Worm (Caenorhabditis elegans) whole organism, late embryonic: ENCODE results near the gene lis-1.

Source experiments
- K09A11.1 ChIP-seq: sonication (generic microtip); optimal IDR thresholded peaks from 2 replicates; lab custom pipeline; 2017; ENCODE audit warnings: antibody characterized with exemption, mild to moderate bottlenecking, missing genetic modification characterization, missing compliant biosample characterization; ENCODE audit not compliant: insufficient read depth
- ceh-14 ChIP-seq: sonication (generic microtip); optimal IDR thresholded peaks from 2 replicates; lab custom pipeline; 2016; ENCODE audit warnings: missing genotype, missing genetic modification characterization, missing compliant biosample characterization
- ceh-19 ChIP-seq: fragments of 200-800 bp; sonication (Bioruptor generic); optimal IDR thresholded peaks from 2 replicates; lab custom pipeline; 2018; ENCODE audit warnings: mild to moderate bottlenecking, missing genetic modification characterization, missing compliant biosample characterization
- ceh-2 ChIP-seq: sonication (generic microtip); optimal IDR thresholded peaks from 2 replicates; lab custom pipeline; 2016; ENCODE audit warnings: missing genotype, missing genetic modification characterization, missing compliant biosample characterization
- ceh-22 ChIP-seq: sonication (generic microtip); optimal IDR thresholded peaks from 2 replicates; lab custom pipeline; 2017; ENCODE audit warnings: missing biosample characterization, missing genetic modification characterization
- ceh-24 ChIP-seq: sonication (generic microtip); optimal IDR thresholded peaks from 2 replicates; lab custom pipeline; 2016; ENCODE audit warnings: mild to moderate bottlenecking, missing genetic modification characterization, missing compliant biosample characterization
- ceh-30 ChIP-seq: fragments of 150-350 bp; optimal IDR thresholded peaks from 2 replicates; lab custom pipeline; 2014; ENCODE audit warnings: missing biosample characterization, missing genetic modification characterization
- ceh-6 ChIP-seq: fragments of 200-800 bp; sonication (Bioruptor generic); optimal IDR thresholded peaks from 2 replicates; lab custom pipeline; 2018; ENCODE audit warnings: mild to moderate bottlenecking, missing genetic modification characterization, missing compliant biosample characterization
- ceh-9 ChIP-seq: sonication (generic microtip); optimal IDR thresholded peaks from 2 replicates; lab custom pipeline; 2016; ENCODE audit warnings: mild to moderate bottlenecking, missing genetic modification characterization, inconsistent platforms, missing compliant biosample characterization
- elt-2 ChIP-seq: sonication (generic microtip); optimal IDR thresholded peaks from 2 replicates; lab custom pipeline; 2016; ENCODE audit warnings: missing genetic modification reagents, missing genetic modification characterization, missing compliant biosample characterization
- elt-4 ChIP-seq: sonication (generic microtip); optimal IDR thresholded peaks from 2 replicates; lab custom pipeline; 2016; ENCODE audit warnings: missing genetic modification characterization, missing compliant biosample characterization
- ets-4 ChIP-seq: sonication (generic microtip); optimal IDR thresholded peaks from 2 replicates; lab custom pipeline; 2016; ENCODE audit warnings: missing genetic modification characterization, missing compliant biosample characterization
- eyg-1 ChIP-seq: sonication (generic microtip); optimal IDR thresholded peaks from 2 replicates; lab custom pipeline; 2016; ENCODE audit warnings: missing genotype, missing genetic modification characterization, missing compliant biosample characterization
- fkh-10 ChIP-seq: fragments of 150-350 bp; optimal IDR thresholded peaks from 2 replicates; lab custom pipeline; 2014; ENCODE audit warnings: missing biosample characterization, missing genetic modification reagents, missing genetic modification characterization
- fkh-6 ChIP-seq: sonication (generic microtip); optimal IDR thresholded peaks from 2 replicates; lab custom pipeline; 2016; ENCODE audit warnings: missing genetic modification characterization, missing compliant biosample characterization
- gmeb-2 ChIP-seq: sonication (generic microtip); optimal IDR thresholded peaks from 2 replicates; lab custom pipeline; 2016; ENCODE audit warnings: missing genetic modification characterization, inconsistent platforms, missing compliant biosample characterization
- hlh-6 ChIP-seq: sonication (generic microtip); optimal IDR thresholded peaks from 2 replicates; lab custom pipeline; 2016; ENCODE audit warnings: missing genotype, missing genetic modification characterization, missing compliant biosample characterization
- hlh-8 ChIP-seq: sonication (generic microtip); optimal IDR thresholded peaks from 2 replicates; lab custom pipeline; 2016; ENCODE audit warnings: missing genotype, missing genetic modification characterization, missing compliant biosample characterization
- lin-11 ChIP-seq: fragments of 200-800 bp; sonication (Bioruptor generic); optimal IDR thresholded peaks from 2 replicates; lab custom pipeline; 2018; ENCODE audit warnings: mild to moderate bottlenecking, missing genetic modification characterization, missing compliant biosample characterization
- mec-3 ChIP-seq: sonication (generic microtip); optimal IDR thresholded peaks from 2 replicates; lab custom pipeline; 2016; ENCODE audit warnings: borderline replicate concordance, missing genetic modification characterization, missing compliant biosample characterization
- nhr-232 ChIP-seq: sonication (generic microtip); optimal IDR thresholded peaks from 2 replicates; lab custom pipeline; 2016; ENCODE audit warnings: missing genetic modification characterization, missing compliant biosample characterization
- npax-4 ChIP-seq: sonication (generic microtip); optimal IDR thresholded peaks from 2 replicates; lab custom pipeline; 2016; ENCODE audit warnings: missing genetic modification characterization, missing compliant biosample characterization
- odd-2 ChIP-seq: sonication (generic microtip); optimal IDR thresholded peaks from 2 replicates; lab custom pipeline; 2017; ENCODE audit warnings: antibody characterized with exemption, mild to moderate bottlenecking, missing genetic modification characterization, missing compliant biosample characterization
- pax-1 ChIP-seq: fragments of 150-350 bp; optimal IDR thresholded peaks from 2 replicates; lab custom pipeline; 2014; ENCODE audit warnings: missing biosample characterization, missing genetic modification characterization
- pha-2 ChIP-seq: sonication (generic microtip); optimal IDR thresholded peaks from 2 replicates; lab custom pipeline; 2017; ENCODE audit warnings: mild to moderate bottlenecking, missing genetic modification characterization, missing compliant biosample characterization
- pqm-1 ChIP-seq: sonication (generic microtip); optimal IDR thresholded peaks from 2 replicates; lab custom pipeline; 2016; ENCODE audit warnings: missing genetic modification characterization, missing compliant biosample characterization
- ref-2 ChIP-seq: sonication (generic microtip); optimal IDR thresholded peaks from 2 replicates; lab custom pipeline; 2016; ENCODE audit warnings: missing genetic modification characterization, missing compliant biosample characterization
- syd-9 ChIP-seq: sonication (generic microtip); optimal IDR thresholded peaks from 2 replicates; lab custom pipeline; 2016; ENCODE audit warnings: mild to moderate bottlenecking, missing genetic modification characterization, moderate library complexity, missing compliant biosample characterization
- ttx-3 ChIP-seq: sonication (generic microtip); optimal IDR thresholded peaks from 2 replicates; lab custom pipeline; 2016; ENCODE audit warnings: missing genetic modification reagents, missing genetic modification characterization, missing compliant biosample characterization
- unc-3 ChIP-seq, 2 experiments: fragments of 200-800 bp in 1 of 2; sonication (Bioruptor generic) in 1 of 2; sonication (generic microtip) in 1 of 2; conservative IDR thresholded peaks in 1 of 2; optimal IDR thresholded peaks in 1 of 2; 2 replicates each; pipeline versions ENCODE4 v1.3.6 to Lab custom; 2016 to 2022; ENCODE audit warnings: missing compliant biosample characterization in 2 of 2, missing genetic modification characterization in 2 of 2, missing genetic modification reagents in 1 of 2
- unc-42 ChIP-seq: sonication (generic microtip); optimal IDR thresholded peaks from 2 replicates; lab custom pipeline; 2016; ENCODE audit warnings: missing genotype, missing genetic modification characterization, missing compliant biosample characterization
- unc-55 ChIP-seq: sonication (generic microtip); optimal IDR thresholded peaks from 2 replicates; lab custom pipeline; 2017; ENCODE audit warnings: missing biosample characterization, missing genetic modification reagents, missing genetic modification characterization
- zip-5 ChIP-seq: sonication (generic microtip); optimal IDR thresholded peaks from 2 replicates; lab custom pipeline; 2016; ENCODE audit warnings: missing genetic modification characterization, missing compliant biosample characterization

lis-1 gene

ce11 chrIII:13393647-13394046, 17.1 kb upstream of the lis-1 start, which contains the start of gene qdpr-1:
TSS of gene qdpr-1 (plus strand) at chrIII:13393910.
- TF ChIP-seq fkh-10 (GFP tag; lab: Kevin White, UChicago) (no peak), fkh-6 (no peak), odd-2 (no peak), ceh-19 (GFP tag; lab: Kevin White, UChicago) (no peak), ceh-14 (tag; lab: Kevin White, UChicago) (no peak), pqm-1 (tag; lab: Kevin White, UChicago) (no peak), nhr-232 (tag; lab: Kevin White, UChicago) (no peak), npax-4 (tag; lab: Kevin White, UChicago) (no peak), elt-4 (tag; lab: Kevin White, UChicago) (no peak)

DNA sequence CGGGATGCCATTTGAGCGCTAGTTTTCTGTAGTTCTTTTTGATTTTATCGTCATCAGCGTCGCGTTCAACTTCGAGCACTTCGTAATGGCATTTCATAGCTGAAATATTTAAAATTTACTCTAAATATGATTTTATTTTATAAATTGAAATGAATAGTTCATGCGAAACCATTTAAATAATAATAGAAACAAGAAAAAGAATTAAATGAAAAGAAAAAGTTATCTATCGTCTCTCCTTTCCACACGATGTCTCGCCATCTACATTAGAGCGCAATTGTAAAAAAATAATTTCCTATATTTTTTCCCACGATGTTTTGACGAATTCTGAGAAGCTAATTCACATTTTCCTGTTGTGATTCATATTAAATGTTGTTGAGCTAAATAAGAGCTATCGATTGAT, 16.7 kb upstream of the lis-1 start, which contains the start of gene dnj-17:
Gene dnj-17 (minus strand): TSS at position 101 of the 400 bp plus-strand sequence.
- TF ChIP-seq lin-11 = no peak
- no peak for TF ChIP-seq ceh-6 (GFP tag; lab: Kevin White, UChicago)
- TF ChIP-seq syd-9 (tag; lab: Kevin White, UChicago) = no peak
- TF ChIP-seq gmeb-2 (tag; lab: Kevin White, UChicago) = no peak
- no peak for TF ChIP-seq unc-42 (tag; lab: Kevin White, UChicago)
- no peak for TF ChIP-seq elt-2 (tag; lab: Kevin White, UChicago)
- TF ChIP-seq ref-2 = no peak

- TF ChIP-seq unc-42 (tag; lab: Kevin White, UChicago) (no peak), ceh-22 (tag; lab: Kevin White, UChicago) (no peak), unc-55 (GFP tag; lab: Kevin White, UChicago) (no peak), ceh-30 (tag; lab: Kevin White, UChicago) (no peak)
- TF ChIP-seq, all 69 proteins: peak for 0
Observed at ce11 chrIII:13390789-13391188, 14.3 kb upstream of the lis-1 start.

- TF ChIP-seq ceh-2 (tag; lab: Kevin White, UChicago) (no peak), ets-4 (no peak), pha-2 (no peak), ceh-9 (tag; lab: Kevin White, UChicago) (no peak), ttx-3 (tag; lab: Kevin White, UChicago) (no peak), ceh-14 (tag; lab: Kevin White, UChicago) (no peak), pax-1 (no peak), ceh-30 (tag; lab: Kevin White, UChicago) (no peak), hlh-8 (tag; lab: Kevin White, UChicago) (no peak), K09A11.1 (tag; lab: Kevin White, UChicago) (no peak), zip-5 (tag; lab: Kevin White, UChicago) (no peak), unc-3 (GFP tag; conservative IDR thresholded peaks at IDR 0.05; lab: Robert Waterston, UW) (no peak), unc-3 (tag; optimal IDR thresholded peaks at IDR 0.05; lab: Kevin White, UChicago) (no peak), eyg-1 (tag; lab: Kevin White, UChicago) (no peak), hlh-6 (no peak)
Observed at ce11 chrIII:13389078-13389477, 12.6 kb upstream of the lis-1 start, which contains the start of gene T03F6.3. TSS of gene T03F6.3 (plus strand) at chrIII:13389395.

- TF ChIP-seq mec-3 (tag; lab: Kevin White, UChicago) = no peak
- peak; percentile 92 for TF ChIP-seq elt-2 (tag; lab: Kevin White, UChicago)
- TF ChIP-seq, all 69 proteins: peak for 1
Observed at ce11 chrIII:13388621-13389020, 12.1 kb upstream of the lis-1 start.

ce11 chrIII:13385850-13386249, 9.3 kb upstream of the lis-1 start, which contains the start of gene T03F6.4:
TSS of gene T03F6.4 (plus strand) at chrIII:13386150.
- TF ChIP-seq pha-2 (no peak), ceh-24 (tag; lab: Kevin White, UChicago) (no peak), ceh-9 (tag; lab: Kevin White, UChicago) (no peak), ceh-6 (GFP tag; lab: Kevin White, UChicago) (no peak), ets-4 (no peak), eyg-1 (tag; lab: Kevin White, UChicago) (no peak)
